Worm (Caenorhabditis elegans) whole organism, young adult: ENCODE data around the gene fard-1.

Source experiments
- B0019.2 ChIP-seq: fragments of 200-800 bp; sonication (Bioruptor generic); conservative IDR thresholded peaks from 2 replicates; pipeline ENCODE4 v1.3.6; 2022; ENCODE audit warnings: missing genetic modification reagents, missing genetic modification characterization, missing compliant biosample characterization
- B0035.1 ChIP-seq: sonication (generic microtip); optimal IDR thresholded peaks from 2 replicates; lab custom pipeline; 2016; ENCODE audit warnings: missing genetic modification characterization, mild to moderate bottlenecking, missing compliant biosample characterization, missing genotype, missing genetic modification reagents
- B0336.3 ChIP-seq: fragments of 200-800 bp; sonication (Bioruptor generic); IDR thresholded peaks from 2 replicates; pipeline ENCODE4 v1.3.6; 2022; ENCODE audit warnings: missing genetic modification characterization, missing compliant biosample characterization
- C06A6.2 ChIP-seq: fragments of 200-800 bp; sonication (Bioruptor generic); conservative IDR thresholded peaks from 2 replicates; pipeline ENCODE4 v1.3.6; 2022; ENCODE audit warnings: missing genetic modification characterization, missing compliant biosample characterization
- C17E4.6 ChIP-seq: fragments of 200-800 bp; sonication (Bioruptor generic); IDR thresholded peaks from 2 replicates; pipeline ENCODE4 v1.3.6; 2022; ENCODE audit warnings: missing genetic modification reagents, missing genetic modification characterization, missing compliant biosample characterization
- F23B12.7 ChIP-seq: sonication (generic microtip); optimal IDR thresholded peaks from 2 replicates; lab custom pipeline; 2017; ENCODE audit warnings: missing genetic modification characterization, mild to moderate bottlenecking, missing compliant biosample characterization, antibody characterized with exemption, moderate library complexity; ENCODE audit not compliant: insufficient read depth
- K12H6.12 ChIP-seq: fragments of 200-800 bp; sonication (Bioruptor generic); optimal IDR thresholded peaks from 2 replicates; lab custom pipeline; 2018; ENCODE audit warnings: mild to moderate bottlenecking, missing genetic modification characterization, missing compliant biosample characterization
- T07F8.4 ChIP-seq: sonication (generic microtip); optimal IDR thresholded peaks from 2 replicates; lab custom pipeline; 2016; ENCODE audit warnings: mild to moderate bottlenecking, missing genetic modification characterization, moderate library complexity, missing compliant biosample characterization
- Y56A3A.18 ChIP-seq: fragments of 200-800 bp; sonication (Bioruptor generic); IDR thresholded peaks from 2 replicates; pipeline ENCODE4 v1.3.6; 2022; ENCODE audit warnings: missing genetic modification reagents, missing genetic modification characterization, missing compliant biosample characterization
- Y67H2A.10 ChIP-seq: fragments of 200-800 bp; sonication (Bioruptor generic); conservative IDR thresholded peaks from 2 replicates; pipeline ENCODE4 v1.3.6; 2022; ENCODE audit warnings: missing genetic modification reagents, missing genetic modification characterization, missing compliant biosample characterization
- akir-1 ChIP-seq: fragments of 200-800 bp; sonication (Bioruptor generic); optimal IDR thresholded peaks from 2 replicates; lab custom pipeline; 2018; ENCODE audit warnings: mild to moderate bottlenecking, missing genetic modification characterization, moderate library complexity, missing compliant biosample characterization
- atf-7 ChIP-seq: sonication (generic microtip); optimal IDR thresholded peaks from 2 replicates; lab custom pipeline; 2017; ENCODE audit warnings: mild to moderate bottlenecking, missing genetic modification characterization, missing compliant biosample characterization
- athp-1 ChIP-seq: sonication (generic microtip); optimal IDR thresholded peaks from 2 replicates; lab custom pipeline; 2017; ENCODE audit warnings: mild to moderate bottlenecking, missing genetic modification characterization, missing compliant biosample characterization
- attf-3 ChIP-seq: fragments of 200-800 bp; sonication (Bioruptor generic); conservative IDR thresholded peaks from 2 replicates; pipeline ENCODE4 v1.3.6; 2022; ENCODE audit warnings: missing genetic modification reagents, missing genetic modification characterization, missing compliant biosample characterization
- attf-6 ChIP-seq: fragments of 200-800 bp; sonication (Bioruptor generic); IDR thresholded peaks from 2 replicates; pipeline ENCODE4 v1.3.6; 2022; ENCODE audit warnings: missing genetic modification reagents, missing genetic modification characterization, missing compliant biosample characterization
- bed-1 ChIP-seq: fragments of 200-800 bp; sonication (Bioruptor generic); IDR thresholded peaks from 2 replicates; pipeline ENCODE4 v1.3.6; 2022; ENCODE audit warnings: missing genetic modification reagents, missing genetic modification characterization, missing compliant biosample characterization
- bed-2 ChIP-seq: fragments of 200-800 bp; sonication (Bioruptor generic); IDR thresholded peaks from 2 replicates; pipeline ENCODE4 v1.3.6; 2022; ENCODE audit warnings: missing genetic modification reagents, missing genetic modification characterization, missing compliant biosample characterization
- cebp-1 ChIP-seq, 2 experiments: fragments of 200-800 bp in 1 of 2; sonication (Bioruptor generic) in 1 of 2; sonication (generic microtip) in 1 of 2; IDR thresholded peaks in 1 of 2; optimal IDR thresholded peaks in 1 of 2; 2 replicates each; pipeline versions ENCODE4 v1.3.6 to Lab custom; 2017 to 2022; ENCODE audit warnings: missing compliant biosample characterization in 2 of 2, missing genetic modification characterization in 2 of 2, mild to moderate bottlenecking in 1 of 2, missing genetic modification reagents in 1 of 2, moderate library complexity in 1 of 2
- ceh-100 ChIP-seq: fragments of 200-800 bp; sonication (Bioruptor generic); IDR thresholded peaks from 2 replicates; pipeline ENCODE4 v1.3.6; 2022; ENCODE audit warnings: missing genetic modification reagents, missing genetic modification characterization, missing compliant biosample characterization
- ceh-27 ChIP-seq: fragments of 200-800 bp; sonication (Bioruptor generic); optimal IDR thresholded peaks from 2 replicates; lab custom pipeline; 2018; ENCODE audit warnings: mild to moderate bottlenecking, missing genetic modification characterization, moderate library complexity, missing compliant biosample characterization
- ceh-79 ChIP-seq: sonication (generic microtip); optimal IDR thresholded peaks from 2 replicates; lab custom pipeline; 2017; ENCODE audit warnings: mild to moderate bottlenecking, missing genetic modification characterization, missing compliant biosample characterization
- chd-7 ChIP-seq: sonication (generic microtip); optimal IDR thresholded peaks from 2 replicates; lab custom pipeline; 2016; ENCODE audit warnings: mild to moderate bottlenecking, missing genetic modification characterization, moderate library complexity, missing compliant biosample characterization
- dox-1 ChIP-seq: fragments of 200-800 bp; sonication (Bioruptor generic); IDR thresholded peaks from 2 replicates; pipeline ENCODE4 v1.3.6; 2022; ENCODE audit warnings: missing genetic modification reagents, missing genetic modification characterization, missing compliant biosample characterization
- dpff-1 ChIP-seq: sonication (generic microtip); optimal IDR thresholded peaks from 2 replicates; lab custom pipeline; 2017; ENCODE audit warnings: mild to moderate bottlenecking, missing genetic modification characterization, missing compliant biosample characterization
- hlh-12 ChIP-seq: sonication (generic microtip); optimal IDR thresholded peaks from 2 replicates; lab custom pipeline; 2016; ENCODE audit warnings: missing genetic modification characterization, missing compliant biosample characterization
- hmg-20 ChIP-seq: fragments of 200-800 bp; sonication (Bioruptor generic); IDR thresholded peaks from 2 replicates; pipeline ENCODE4 v1.3.6; 2022; ENCODE audit warnings: missing genetic modification reagents, missing genetic modification characterization, missing compliant biosample characterization
- hsf-1 ChIP-seq: fragments of 200-800 bp; sonication (Bioruptor generic); IDR thresholded peaks from 2 replicates; pipeline ENCODE4 v1.3.6; 2022; ENCODE audit warnings: missing genetic modification reagents, missing genetic modification characterization, missing compliant biosample characterization
- let-526 ChIP-seq: fragments of 200-800 bp; sonication (Bioruptor generic); IDR thresholded peaks from 2 replicates; pipeline ENCODE4 v1.3.6; 2022; ENCODE audit warnings: missing genetic modification reagents, missing genetic modification characterization, missing compliant biosample characterization
- let-607 ChIP-seq, 2 experiments: fragments of 200-800 bp in 1 of 2; sonication (Bioruptor generic) in 1 of 2; sonication (generic microtip) in 1 of 2; optimal IDR thresholded peaks; 2 replicates each; lab custom pipeline; 2016 to 2018; ENCODE audit warnings: mild to moderate bottlenecking in 2 of 2, missing compliant biosample characterization in 2 of 2, missing genetic modification characterization in 2 of 2, moderate library complexity in 2 of 2, missing genotype in 1 of 2
- lin-35 ChIP-seq, 3 experiments: fragments of 150-350 bp in 2 of 3; sonication (generic microtip) in 1 of 3; optimal IDR thresholded peaks; 2 replicates each; lab custom pipeline; 2014 to 2018; ENCODE audit warnings: missing biosample characterization in 3 of 3, missing genetic modification characterization in 3 of 3, missing genetic modification reagents in 3 of 3
- lsy-27 ChIP-seq: sonication (generic microtip); optimal IDR thresholded peaks from 2 replicates; lab custom pipeline; 2017; ENCODE audit warnings: missing genetic modification characterization, mild to moderate bottlenecking, missing compliant biosample characterization, antibody characterized with exemption, missing genotype, borderline replicate concordance; ENCODE audit not compliant: insufficient read depth
- madf-10 ChIP-seq: sonication (generic microtip); optimal IDR thresholded peaks from 2 replicates; lab custom pipeline; 2016; ENCODE audit warnings: mild to moderate bottlenecking, missing genetic modification characterization, missing compliant biosample characterization
- madf-6 ChIP-seq: fragments of 200-800 bp; sonication (Bioruptor generic); IDR thresholded peaks from 2 replicates; pipeline ENCODE4 v1.3.6; 2022; ENCODE audit warnings: missing genetic modification reagents, missing genetic modification characterization, missing compliant biosample characterization
- madf-8 ChIP-seq: fragments of 200-800 bp; sonication (Bioruptor generic); conservative IDR thresholded peaks from 2 replicates; pipeline ENCODE4 v1.3.6; 2022; ENCODE audit warnings: missing genetic modification reagents, missing genetic modification characterization, missing compliant biosample characterization
- nfyb-1 ChIP-seq: fragments of 200-800 bp; sonication (Bioruptor generic); IDR thresholded peaks from 2 replicates; pipeline ENCODE4 v1.3.6; 2022; ENCODE audit warnings: missing genetic modification reagents, missing genetic modification characterization, missing compliant biosample characterization
- nhr-120 ChIP-seq: fragments of 200-800 bp; sonication (Bioruptor generic); IDR thresholded peaks from 2 replicates; pipeline ENCODE4 v1.3.6; 2022; ENCODE audit warnings: missing genetic modification characterization, missing compliant biosample characterization
- nhr-80 ChIP-seq: sonication (generic microtip); optimal IDR thresholded peaks from 2 replicates; lab custom pipeline; 2016; ENCODE audit warnings: missing genetic modification characterization, missing compliant biosample characterization
- nhr-90 ChIP-seq: sonication (generic microtip); optimal IDR thresholded peaks from 2 replicates; lab custom pipeline; 2016; ENCODE audit warnings: missing genotype, mild to moderate bottlenecking, missing genetic modification characterization, missing compliant biosample characterization
- pbrm-1 ChIP-seq: fragments of 200-800 bp; sonication (Bioruptor generic); IDR thresholded peaks from 2 replicates; pipeline ENCODE4 v1.3.6; 2022; ENCODE audit warnings: missing genetic modification reagents, missing genetic modification characterization, missing compliant biosample characterization
- repo-1 ChIP-seq: sonication (generic microtip); optimal IDR thresholded peaks from 2 replicates; lab custom pipeline; 2017; ENCODE audit warnings: mild to moderate bottlenecking, missing genetic modification characterization, missing compliant biosample characterization
- snpc-1.3 ChIP-seq: sonication (generic microtip); optimal IDR thresholded peaks from 2 replicates; lab custom pipeline; 2017; ENCODE audit warnings: missing genetic modification characterization, mild to moderate bottlenecking, missing compliant biosample characterization, antibody characterized with exemption, moderate library complexity, missing genotype, missing genetic modification reagents; ENCODE audit not compliant: insufficient read depth
- ztf-22 ChIP-seq: fragments of 200-800 bp; sonication (Bioruptor generic); optimal IDR thresholded peaks from 2 replicates; lab custom pipeline; 2018; ENCODE audit warnings: mild to moderate bottlenecking, missing genetic modification characterization, moderate library complexity, missing compliant biosample characterization
- ztf-25 ChIP-seq: fragments of 200-800 bp; sonication (Bioruptor generic); IDR thresholded peaks from 2 replicates; pipeline ENCODE4 v1.3.6; 2022; ENCODE audit warnings: missing genetic modification reagents, missing genetic modification characterization, missing compliant biosample characterization
- ztf-26 ChIP-seq: sonication (generic microtip); optimal IDR thresholded peaks from 2 replicates; lab custom pipeline; 2017; ENCODE audit warnings: missing genetic modification characterization, missing compliant biosample characterization

The fard-1 gene

ce11 chrX:2927576-2927975 is 5.6 kb upstream of the fard-1 start:
- no peak for TF ChIP-seq B0035.1 (tag; lab: Kevin White, UChicago)
- no peak for TF ChIP-seq Y67H2A.10
- no peak for TF ChIP-seq C17E4.6
- no peak for TF ChIP-seq snpc-1.3 (tag; lab: Kevin White, UChicago)
- no peak for TF ChIP-seq ceh-100 (GFP tag; lab: Robert Waterston, UW)
- no peak for TF ChIP-seq repo-1 (tag; lab: Kevin White, UChicago)
- TF ChIP-seq C06A6.2 (GFP tag; lab: Robert Waterston, UW): no peak
- no peak for TF ChIP-seq lsy-27 (tag; lab: Kevin White, UChicago)
- no peak for TF ChIP-seq ceh-27
- no peak for TF ChIP-seq athp-1
- TF ChIP-seq B0019.2 (GFP tag; lab: Robert Waterston, UW): no peak
- TF ChIP-seq hsf-1 (GFP tag; lab: Robert Waterston, UW): no peak
- no peak for TF ChIP-seq K12H6.12 (tag; lab: Kevin White, UChicago)
- no peak for TF ChIP-seq F23B12.7 (tag; lab: Kevin White, UChicago)
- TF ChIP-seq let-607 (tag; optimal IDR thresholded peaks at IDR 0.05; lab: Kevin White, UChicago): no peak
- no peak for TF ChIP-seq attf-6 (GFP tag; lab: Robert Waterston, UW)
- TF ChIP-seq B0336.3 (GFP tag; lab: Robert Waterston, UW): no peak
- no peak for TF ChIP-seq chd-7 (tag; lab: Kevin White, UChicago)

- no peak for TF ChIP-seq attf-3
- TF ChIP-seq lin-35 (GFP tag; optimal IDR thresholded peaks at IDR 0.05; lab: Kevin White, UChicago): no peak
- TF ChIP-seq madf-10 (tag; lab: Kevin White, UChicago): no peak
- no peak for TF ChIP-seq T07F8.4
- TF ChIP-seq dpff-1: no peak
- TF ChIP-seq nfyb-1 (GFP tag; lab: Robert Waterston, UW): no peak
- no peak for TF ChIP-seq madf-8
- no peak for TF ChIP-seq akir-1 (GFP tag; lab: Kevin White, UChicago)
- TF ChIP-seq bed-1 (GFP tag; lab: Robert Waterston, UW): no peak
- no peak for TF ChIP-seq let-526 (GFP tag; lab: Robert Waterston, UW)
- no peak for TF ChIP-seq lsy-27 (tag; lab: Kevin White, UChicago)
- TF ChIP-seq nhr-120 (GFP tag; lab: Robert Waterston, UW): no peak
- TF ChIP-seq ztf-25 (GFP tag; lab: Robert Waterston, UW): no peak
- TF ChIP-seq nhr-90: no peak
- TF ChIP-seq madf-6 (GFP tag; lab: Robert Waterston, UW): no peak
Measured at ce11 chrX:2928089-2928488, 5.1 kb upstream of the fard-1 start.

ce11 chrX:2931852-2932251 is 1.3 kb upstream of the fard-1 start:
- no peak for TF ChIP-seq lin-35 (GFP tag; optimal IDR thresholded peaks at IDR 0.05; lab: Kevin White, UChicago)
- 0 out of 2 replicates have a peak, but pooled peaks have one; percentile 39 for TF ChIP-seq B0336.3 (GFP tag; lab: Robert Waterston, UW)
- no peak for TF ChIP-seq hlh-12 (tag; lab: Kevin White, UChicago)
- TF ChIP-seq ztf-26 (tag; lab: Kevin White, UChicago): no peak
- TF ChIP-seq Y56A3A.18 (GFP tag; lab: Robert Waterston, UW): 0 out of 2 replicates have a peak, but pooled peaks have one; percentile 8
- no peak for TF ChIP-seq hmg-20 (GFP tag; lab: Robert Waterston, UW)
- TF ChIP-seq atf-7 (tag; lab: Kevin White, UChicago): peak; percentile 13
- TF ChIP-seq let-607 (tag; optimal IDR thresholded peaks at IDR 0.05; lab: Kevin White, UChicago): peak; percentile 49 to 53
- peak; percentile 89 for TF ChIP-seq nhr-80 (tag; lab: Kevin White, UChicago)
- 0 out of 2 replicates have a peak, but pooled peaks have one; percentile 15 for TF ChIP-seq pbrm-1 (GFP tag; lab: Robert Waterston, UW)
- TF ChIP-seq dox-1 (GFP tag; lab: Robert Waterston, UW): peak; percentile 58
- TF ChIP-seq ztf-22 (GFP tag; lab: Kevin White, UChicago): peak; percentile 4
- no peak for TF ChIP-seq ceh-79 (tag; lab: Kevin White, UChicago)
- TF ChIP-seq bed-2: no peak
- peak; percentile 46; the same call in 1 of the 2 replicates for TF ChIP-seq cebp-1 (GFP tag; IDR thresholded peaks at IDR 0.05; lab: Robert Waterston, UW)
- no peak for TF ChIP-seq cebp-1 (tag; optimal IDR thresholded peaks at IDR 0.05; lab: Kevin White, UChicago)
